Fruit fly (Drosophila melanogaster) whole organism: Measurements from ENCODE around the gene CG12684.

Experiments
- CG8478 ChIP-seq: fragments of >200 bp; optimal IDR thresholded peaks from 2 replicates; lab custom pipeline; 2018; ENCODE audit warnings: inconsistent platforms
- Dll ChIP-seq: fragments of >200 bp; optimal IDR thresholded peaks from 2 replicates; lab custom pipeline; 2017
- EcR ChIP-seq, 2 experiments: fragments of >200 bp; optimal IDR thresholded peaks; 2 replicates each; lab custom pipeline; 2017; ENCODE audit warnings: missing biosample characterization in 2 of 2, missing genetic modification characterization in 2 of 2, missing genetic modification reagents in 2 of 2
- pan ChIP-seq: fragments of >200 bp; optimal IDR thresholded peaks from 2 replicates; lab custom pipeline; 2017
- psq ChIP-seq: fragments of >200 bp; optimal IDR thresholded peaks from 2 replicates; lab custom pipeline; 2017
- usp ChIP-seq: fragments of >200 bp; optimal IDR thresholded peaks from 2 replicates; lab custom pipeline; 2017; ENCODE audit warnings: missing biosample characterization, missing genetic modification characterization, mixed read lengths

Gene CG12684

DNA sequence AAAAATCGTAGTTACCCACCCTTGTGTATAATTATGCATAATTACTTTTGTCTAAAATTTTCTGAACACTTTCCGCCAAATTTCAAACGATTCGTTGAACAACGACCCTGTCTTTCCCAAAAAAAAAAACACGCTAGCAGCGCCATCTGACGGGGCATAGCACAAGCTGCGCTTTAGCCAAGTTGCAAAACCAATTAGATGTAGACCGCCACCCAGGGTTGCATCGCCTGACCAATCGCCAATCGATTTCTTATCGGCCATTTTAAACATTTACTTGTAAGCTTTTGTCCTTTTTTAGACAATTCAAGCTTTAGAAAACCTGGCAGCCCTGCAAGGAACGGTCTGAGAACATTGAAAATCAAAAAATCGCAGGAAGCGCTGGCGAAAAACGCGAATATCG, 41.8 kb downstream of the CG12684 start, which contains the start of gene CG3556:
Gene CG3556 (plus strand): TSS at position 323 of the 400 bp plus-strand sequence.
- no peak for TF ChIP-seq Dll (lab: Kevin White, UChicago)
- TF ChIP-seq CG8478 (lab: Kevin White, UChicago) = no peak
- TF ChIP-seq pan (lab: Kevin White, UChicago) = no peak
- TF ChIP-seq usp (GFP tag; lab: Kevin White, UChicago) = no peak
- no peak for TF ChIP-seq EcR (GFP tag; optimal IDR thresholded peaks at IDR 0.05; lab: Kevin White, UChicago)
- TF ChIP-seq psq (lab: Kevin White, UChicago) = no peak

DNA sequence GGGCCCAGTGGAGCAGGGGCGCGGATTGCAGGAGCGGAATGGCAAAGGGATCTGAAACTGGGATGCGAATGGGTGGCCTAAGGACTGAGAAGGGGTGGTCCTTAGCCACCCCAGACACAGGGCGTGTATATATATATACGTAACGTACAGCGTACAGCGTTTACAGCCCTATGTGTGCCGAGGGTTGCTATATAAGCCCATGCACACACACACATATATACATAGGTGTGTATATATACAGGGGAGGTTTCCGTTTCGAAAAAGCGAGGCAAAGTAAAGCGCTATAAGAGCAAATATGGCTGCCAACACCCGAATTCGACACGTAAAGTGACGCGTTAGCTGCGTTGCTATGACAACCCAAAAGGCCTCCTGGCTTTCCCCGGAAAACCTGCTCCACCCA, 45.0 kb downstream of the CG12684 start:
- TF ChIP-seq CG8478 (lab: Kevin White, UChicago) = no peak
- TF ChIP-seq Dll (lab: Kevin White, UChicago) = no peak
- TF ChIP-seq usp (GFP tag; lab: Kevin White, UChicago) = no peak
- no peak for TF ChIP-seq psq (lab: Kevin White, UChicago)
- TF ChIP-seq pan (lab: Kevin White, UChicago) = no peak
